Worm (Caenorhabditis elegans): ENCODE data around the gene F35E12.2.

F35E12.2 gene

DNA sequence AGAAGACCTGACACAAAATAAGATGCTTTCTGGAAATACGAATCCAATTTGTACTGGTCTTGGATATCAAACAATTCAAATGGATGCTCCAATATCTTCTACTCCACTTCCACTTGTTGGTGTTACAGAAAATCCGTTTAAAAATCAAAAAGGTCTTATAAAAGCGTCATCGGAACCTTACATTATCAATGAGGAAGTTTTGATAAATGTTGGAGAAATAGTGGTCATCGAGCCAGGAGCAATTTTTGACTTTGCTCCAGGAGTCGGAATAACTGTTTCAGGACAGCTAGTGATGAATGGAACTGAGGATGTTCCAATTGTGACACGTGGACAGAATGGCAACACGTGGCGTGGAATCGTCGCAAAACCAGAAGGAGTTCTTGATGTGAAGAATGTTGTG is 30.6 kb downstream of the F35E12.2 start:
- TF ChIP-seq ceh-88 (GFP tag; IDR thresholded peaks at IDR 0.05) (no peak), C04F5.9 (tag; optimal IDR thresholded peaks at IDR 0.05) (no peak), lir-3 (tag; optimal IDR thresholded peaks at IDR 0.05; ENCODE audit: poor library complexity) (no peak), lin-15B (tag; optimal IDR thresholded peaks at IDR 0.05) (no peak), efl-1 (optimal IDR thresholded peaks at IDR 0.05) (no peak), efl-1 (GFP tag; optimal IDR thresholded peaks at IDR 0.05 in 1 of 2) (peak in 1 of 2 experiments; percentile 91)

DNA sequence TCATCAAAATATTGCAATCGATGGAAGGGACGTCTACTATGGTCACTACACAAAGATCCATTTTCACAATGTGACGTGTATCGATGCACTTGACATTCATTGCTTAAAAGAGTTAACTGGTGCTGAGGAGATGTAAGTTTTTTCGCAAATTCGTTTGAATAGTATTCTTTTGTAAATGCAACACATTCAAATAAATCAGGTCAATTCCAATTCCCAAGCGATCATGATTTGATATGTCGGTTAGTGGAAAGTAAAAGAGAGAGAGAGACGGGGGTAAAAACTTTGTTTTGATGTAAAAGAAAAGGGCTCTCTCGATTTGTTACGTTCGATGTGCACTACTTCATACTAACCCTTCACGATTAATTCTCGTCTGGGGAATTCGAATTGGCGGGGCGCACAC is 34.4 kb downstream of the F35E12.2 start:
- TF ChIP-seq nhr-76 (tag; optimal IDR thresholded peaks at IDR 0.05): no peak
- TF ChIP-seq unc-30 (tag; optimal IDR thresholded peaks at IDR 0.05): no peak
- peak; percentile 8 for TF ChIP-seq lin-14 (GFP tag; optimal IDR thresholded peaks at IDR 0.05)
- no peak for TF ChIP-seq rnt-1 (tag; optimal IDR thresholded peaks at IDR 0.05)
- TF ChIP-seq tlp-1 (tag; optimal IDR thresholded peaks at IDR 0.05): no peak
- no peak for TF ChIP-seq nhr-85 (tag)
- no peak for TF ChIP-seq pax-3 (tag; optimal IDR thresholded peaks at IDR 0.05)
- TF ChIP-seq unc-130 (tag; optimal IDR thresholded peaks at IDR 0.05): no peak

DNA sequence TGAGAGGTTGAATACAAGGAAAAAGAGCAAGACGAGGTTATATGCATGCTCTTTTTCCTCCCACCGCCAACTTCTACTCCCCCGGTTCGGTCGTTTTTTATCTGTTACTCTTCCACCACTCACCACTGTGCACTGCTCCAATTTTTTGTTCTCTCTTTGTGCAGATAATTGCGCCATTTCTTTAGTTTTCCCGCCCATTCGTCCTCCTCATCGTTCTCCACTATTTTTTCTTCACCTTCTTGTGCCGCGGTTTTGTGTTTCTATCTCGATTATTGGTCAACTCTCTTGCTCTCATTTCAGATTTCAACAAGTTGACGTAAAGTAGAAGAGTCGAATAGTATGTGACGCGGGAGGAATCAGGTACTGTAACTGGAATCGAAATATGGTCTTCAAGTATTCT is 35.1 kb downstream of the F35E12.2 start, which contains the start of gene T01D3.1:
T01D3.1 (plus strand) TSS at position 301 of the 400 bp plus-strand sequence.
- TF ChIP-seq ceh-8 (GFP tag; optimal IDR thresholded peaks at IDR 0.05): no peak
- TF ChIP-seq blmp-1 (tag; optimal IDR thresholded peaks at IDR 0.05): no peak
- TF ChIP-seq snpc-4 (tag; optimal IDR thresholded peaks at IDR 0.05): no peak
- TF ChIP-seq pax-3 (tag; optimal IDR thresholded peaks at IDR 0.05): no peak
- no peak for TF ChIP-seq snu-23 (GFP tag; optimal IDR thresholded peaks at IDR 0.05)
- TF ChIP-seq C16A3.4 (tag; optimal IDR thresholded peaks at IDR 0.05): no peak
- TF ChIP-seq ceh-82 (tag; optimal IDR thresholded peaks at IDR 0.05): no peak
- TF ChIP-seq dsc-1 (tag; optimal IDR thresholded peaks at IDR 0.05): no peak
- TF ChIP-seq nhr-47 (tag; optimal IDR thresholded peaks at IDR 0.05): no peak
- TF ChIP-seq efl-1 (optimal IDR thresholded peaks at IDR 0.05): no peak
- no peak for TF ChIP-seq efl-1 (GFP tag; optimal IDR thresholded peaks at IDR 0.05 in 1 of 2)
- TF ChIP-seq ets-5 (GFP tag; IDR thresholded peaks at IDR 0.05): no peak
- TF ChIP-seq sup-37 (GFP tag; optimal IDR thresholded peaks at IDR 0.05): no peak
- no peak for TF ChIP-seq ces-1 (GFP tag; optimal IDR thresholded peaks at IDR 0.05)

DNA sequence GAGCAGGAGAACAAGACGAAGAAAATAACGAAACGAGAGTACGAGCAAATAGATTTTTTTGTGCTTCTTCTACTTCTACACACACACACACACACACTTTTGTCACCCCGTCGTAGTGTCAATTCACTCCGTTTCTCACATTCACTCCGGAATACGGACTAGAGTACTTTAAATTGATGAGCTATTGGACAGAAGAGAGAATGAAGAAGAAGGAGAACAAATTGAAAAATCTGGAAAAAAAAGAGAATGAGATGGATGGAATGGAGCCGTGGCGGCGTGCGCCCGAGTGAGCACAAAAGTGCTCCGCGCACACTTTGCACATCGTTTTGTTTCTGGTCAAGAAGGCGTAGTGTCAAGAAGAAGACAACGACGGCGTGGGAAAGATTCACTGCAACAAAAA is 37.2 kb downstream of the F35E12.2 start:
- no peak for TF ChIP-seq fos-1 (tag; optimal IDR thresholded peaks at IDR 0.05)
- no peak for TF ChIP-seq mab-9 (GFP tag; IDR thresholded peaks at IDR 0.05)
- no peak for TF ChIP-seq unc-130 (tag; optimal IDR thresholded peaks at IDR 0.05)
- no peak for TF ChIP-seq alr-1 (tag; optimal IDR thresholded peaks at IDR 0.05; ENCODE audit: borderline replicate concordance)
- TF ChIP-seq lsy-2 (tag; optimal IDR thresholded peaks at IDR 0.05): no peak
- TF ChIP-seq nhr-19 (GFP tag; conservative IDR thresholded peaks at IDR 0.05): no peak
- TF ChIP-seq aha-1 (tag; optimal IDR thresholded peaks at IDR 0.05): no peak
- no peak for TF ChIP-seq unc-30 (tag; optimal IDR thresholded peaks at IDR 0.05)
- TF ChIP-seq nhr-11 (tag; optimal IDR thresholded peaks at IDR 0.05): no peak
- no peak for TF ChIP-seq ces-1 (GFP tag; optimal IDR thresholded peaks at IDR 0.05)
- TF ChIP-seq blmp-1 (tag; optimal IDR thresholded peaks at IDR 0.05): no peak
- no peak for TF ChIP-seq pqm-1 (tag; optimal IDR thresholded peaks at IDR 0.05)
- no peak for TF ChIP-seq ama-1 (optimal IDR thresholded peaks at IDR 0.05)
- TF ChIP-seq sup-37 (GFP tag; optimal IDR thresholded peaks at IDR 0.05): no peak
- TF ChIP-seq fkh-4 (tag; optimal IDR thresholded peaks at IDR 0.05; ENCODE audit: borderline replicate concordance): no peak
- no peak for TF ChIP-seq ceh-88 (GFP tag; IDR thresholded peaks at IDR 0.05)
- TF ChIP-seq ceh-63 (GFP tag; optimal IDR thresholded peaks at IDR 0.05): no peak
- TF ChIP-seq tlp-1 (tag; optimal IDR thresholded peaks at IDR 0.05): no peak
- no peak for TF ChIP-seq efl-3 (GFP tag; optimal IDR thresholded peaks at IDR 0.05)

DNA sequence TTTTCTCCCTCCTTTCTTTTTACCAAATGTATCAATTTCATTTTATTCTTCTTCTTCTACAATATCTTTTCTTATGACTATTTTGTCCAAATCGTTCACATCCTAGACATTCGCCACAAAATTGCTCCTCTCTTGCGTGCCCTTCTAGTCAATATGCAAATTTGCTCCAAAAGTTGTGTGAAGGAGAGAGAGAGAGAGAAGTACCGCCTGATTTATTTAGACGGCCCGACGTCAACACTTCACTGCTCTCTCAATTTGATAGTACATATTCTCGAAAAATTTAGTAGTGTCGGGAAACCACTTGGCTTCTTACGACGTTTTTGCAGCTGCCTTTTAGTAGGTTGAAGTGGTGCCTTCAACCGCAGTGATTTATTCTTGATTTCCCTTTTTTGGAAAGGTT is 38.2 kb downstream of the F35E12.2 start:
- TF ChIP-seq lin-14 (GFP tag; optimal IDR thresholded peaks at IDR 0.05) (peak; percentile 51), Y116A8C.19 (tag; optimal IDR thresholded peaks at IDR 0.05; ENCODE audit: borderline replicate concordance) (no peak), fkh-10 (GFP tag; optimal IDR thresholded peaks at IDR 0.05) (no peak), sup-37 (GFP tag; optimal IDR thresholded peaks at IDR 0.05) (no peak), unc-130 (tag; optimal IDR thresholded peaks at IDR 0.05) (no peak), dpl-1 (GFP tag; optimal IDR thresholded peaks at IDR 0.05) (no peak), ces-1 (GFP tag; optimal IDR thresholded peaks at IDR 0.05) (no peak), snpc-4 (tag; optimal IDR thresholded peaks at IDR 0.05) (no peak)
